Worm (Caenorhabditis elegans) whole organism, young adult: ENCODE measurements around the gene srh-308.

Source experiments
- B0261.1 ChIP-seq: sonication (generic microtip); optimal IDR thresholded peaks from 2 replicates; lab custom pipeline; 2016; ENCODE audit warnings: mild to moderate bottlenecking, missing genetic modification characterization, moderate library complexity, missing compliant biosample characterization
- D2030.7 ChIP-seq: fragments of 200-800 bp; sonication (Bioruptor generic); IDR thresholded peaks from 2 replicates; pipeline ENCODE4 v1.3.6; 2022; ENCODE audit warnings: missing genetic modification reagents, missing genetic modification characterization, missing compliant biosample characterization
- F10E7.11 ChIP-seq: sonication (generic microtip); optimal IDR thresholded peaks from 2 replicates; lab custom pipeline; 2017; ENCODE audit warnings: mild to moderate bottlenecking, missing genetic modification characterization, moderate library complexity, missing compliant biosample characterization
- F22D6.2 ChIP-seq: sonication (generic microtip); optimal IDR thresholded peaks from 2 replicates; lab custom pipeline; 2016; ENCODE audit warnings: mild to moderate bottlenecking, missing genetic modification characterization, missing compliant biosample characterization
- F23B12.7 ChIP-seq: sonication (generic microtip); optimal IDR thresholded peaks from 2 replicates; lab custom pipeline; 2017; ENCODE audit warnings: missing genetic modification characterization, mild to moderate bottlenecking, missing compliant biosample characterization, antibody characterized with exemption, moderate library complexity; ENCODE audit not compliant: insufficient read depth
- F33H1.4 ChIP-seq: fragments of 200-800 bp; sonication (Bioruptor generic); IDR thresholded peaks from 2 replicates; pipeline ENCODE4 v1.3.6; 2022; ENCODE audit warnings: missing genetic modification reagents, missing genetic modification characterization, missing compliant biosample characterization
- F57A8.1 ChIP-seq: fragments of 200-800 bp; sonication (Bioruptor generic); optimal IDR thresholded peaks from 2 replicates; lab custom pipeline; 2018; ENCODE audit warnings: mild to moderate bottlenecking, missing genetic modification characterization, moderate library complexity, missing compliant biosample characterization
- Y79H2A.3 ChIP-seq: fragments of 200-800 bp; sonication (Bioruptor generic); conservative IDR thresholded peaks from 2 replicates; pipeline ENCODE4 v1.3.6; 2022; ENCODE audit warnings: missing genetic modification reagents, missing genetic modification characterization, missing compliant biosample characterization
- attf-3 ChIP-seq: fragments of 200-800 bp; sonication (Bioruptor generic); conservative IDR thresholded peaks from 2 replicates; pipeline ENCODE4 v1.3.6; 2022; ENCODE audit warnings: missing genetic modification reagents, missing genetic modification characterization, missing compliant biosample characterization
- attf-5 ChIP-seq: fragments of 200-800 bp; sonication (Bioruptor generic); optimal IDR thresholded peaks from 2 replicates; lab custom pipeline; 2018; ENCODE audit warnings: mild to moderate bottlenecking, missing genetic modification characterization, missing compliant biosample characterization
- ceh-40 ChIP-seq: fragments of 200-800 bp; sonication (Bioruptor generic); IDR thresholded peaks from 2 replicates; pipeline ENCODE4 v1.3.6; 2022; ENCODE audit warnings: missing genetic modification characterization, missing compliant biosample characterization
- ceh-79 ChIP-seq: sonication (generic microtip); optimal IDR thresholded peaks from 2 replicates; lab custom pipeline; 2017; ENCODE audit warnings: mild to moderate bottlenecking, missing genetic modification characterization, missing compliant biosample characterization
- dpff-1 ChIP-seq: sonication (generic microtip); optimal IDR thresholded peaks from 2 replicates; lab custom pipeline; 2017; ENCODE audit warnings: mild to moderate bottlenecking, missing genetic modification characterization, missing compliant biosample characterization
- ets-4 ChIP-seq: fragments of 200-800 bp; sonication (Bioruptor generic); optimal IDR thresholded peaks from 2 replicates; lab custom pipeline; 2018; ENCODE audit warnings: mild to moderate bottlenecking, missing genetic modification characterization, missing compliant biosample characterization
- gei-17 ChIP-seq: fragments of 200-800 bp; sonication (Bioruptor generic); optimal IDR thresholded peaks from 2 replicates; lab custom pipeline; 2018; ENCODE audit warnings: mild to moderate bottlenecking, missing genetic modification characterization, missing compliant biosample characterization
- him-1 ChIP-seq: sonication (generic microtip); optimal IDR thresholded peaks from 2 replicates; lab custom pipeline; 2016; ENCODE audit warnings: missing genotype, missing genetic modification reagents, missing genetic modification characterization, missing compliant biosample characterization
- lag-1 ChIP-seq: fragments of 200-800 bp; sonication (Bioruptor generic); IDR thresholded peaks from 2 replicates; pipeline ENCODE4 v1.3.6; 2022; ENCODE audit warnings: missing genetic modification reagents, missing genetic modification characterization, missing compliant biosample characterization
- let-526 ChIP-seq: fragments of 200-800 bp; sonication (Bioruptor generic); IDR thresholded peaks from 2 replicates; pipeline ENCODE4 v1.3.6; 2022; ENCODE audit warnings: missing genetic modification reagents, missing genetic modification characterization, missing compliant biosample characterization
- lir-1 ChIP-seq: fragments of 200-800 bp; sonication (Bioruptor generic); conservative IDR thresholded peaks from 2 replicates; pipeline ENCODE4 v1.3.6; 2022; ENCODE audit warnings: missing genetic modification reagents, missing genetic modification characterization, missing compliant biosample characterization
- madf-10 ChIP-seq: sonication (generic microtip); optimal IDR thresholded peaks from 2 replicates; lab custom pipeline; 2016; ENCODE audit warnings: mild to moderate bottlenecking, missing genetic modification characterization, missing compliant biosample characterization
- madf-6 ChIP-seq: fragments of 200-800 bp; sonication (Bioruptor generic); IDR thresholded peaks from 2 replicates; pipeline ENCODE4 v1.3.6; 2022; ENCODE audit warnings: missing genetic modification reagents, missing genetic modification characterization, missing compliant biosample characterization
- nfya-1 ChIP-seq: sonication (generic microtip); optimal IDR thresholded peaks from 2 replicates; lab custom pipeline; 2017; ENCODE audit warnings: antibody characterized with exemption, missing compliant biosample characterization, missing genetic modification characterization, borderline replicate concordance; ENCODE audit not compliant: insufficient read depth
- nfya-2 ChIP-seq: fragments of 200-800 bp; sonication (Bioruptor generic); IDR thresholded peaks from 2 replicates; pipeline ENCODE4 v1.3.6; 2022; ENCODE audit warnings: missing genetic modification reagents, missing genetic modification characterization, missing compliant biosample characterization
- nfyb-1 ChIP-seq: fragments of 200-800 bp; sonication (Bioruptor generic); IDR thresholded peaks from 2 replicates; pipeline ENCODE4 v1.3.6; 2022; ENCODE audit warnings: missing genetic modification reagents, missing genetic modification characterization, missing compliant biosample characterization
- pbrm-1 ChIP-seq: fragments of 200-800 bp; sonication (Bioruptor generic); IDR thresholded peaks from 2 replicates; pipeline ENCODE4 v1.3.6; 2022; ENCODE audit warnings: missing genetic modification reagents, missing genetic modification characterization, missing compliant biosample characterization
- repo-1 ChIP-seq: sonication (generic microtip); optimal IDR thresholded peaks from 2 replicates; lab custom pipeline; 2017; ENCODE audit warnings: mild to moderate bottlenecking, missing genetic modification characterization, missing compliant biosample characterization
- somi-1 ChIP-seq: fragments of 200-800 bp; sonication (Bioruptor generic); optimal IDR thresholded peaks from 2 replicates; lab custom pipeline; 2018; ENCODE audit warnings: mild to moderate bottlenecking, missing genetic modification characterization, missing compliant biosample characterization
- tlf-1 ChIP-seq: fragments of 200-800 bp; sonication (Bioruptor generic); optimal IDR thresholded peaks from 2 replicates; lab custom pipeline; 2018; ENCODE audit warnings: mild to moderate bottlenecking, missing genetic modification characterization, missing compliant biosample characterization
- unc-62 ChIP-seq: fragments of 150-350 bp; optimal IDR thresholded peaks from 2 replicates; lab custom pipeline; 2014; ENCODE audit warnings: missing biosample characterization, missing genetic modification reagents, missing genetic modification characterization
- ztf-25 ChIP-seq: fragments of 200-800 bp; sonication (Bioruptor generic); IDR thresholded peaks from 2 replicates; pipeline ENCODE4 v1.3.6; 2022; ENCODE audit warnings: missing genetic modification reagents, missing genetic modification characterization, missing compliant biosample characterization
- ztf-28 ChIP-seq: fragments of 200-800 bp; sonication (Bioruptor generic); IDR thresholded peaks from 2 replicates; pipeline ENCODE4 v1.3.6; 2022; ENCODE audit warnings: missing genetic modification reagents, missing genetic modification characterization, missing compliant biosample characterization
- ztf-3 ChIP-seq: fragments of 200-800 bp; sonication (Bioruptor generic); optimal IDR thresholded peaks from 2 replicates; lab custom pipeline; 2018; ENCODE audit warnings: mild to moderate bottlenecking, missing genetic modification characterization, missing compliant biosample characterization

The srh-308 gene

DNA sequence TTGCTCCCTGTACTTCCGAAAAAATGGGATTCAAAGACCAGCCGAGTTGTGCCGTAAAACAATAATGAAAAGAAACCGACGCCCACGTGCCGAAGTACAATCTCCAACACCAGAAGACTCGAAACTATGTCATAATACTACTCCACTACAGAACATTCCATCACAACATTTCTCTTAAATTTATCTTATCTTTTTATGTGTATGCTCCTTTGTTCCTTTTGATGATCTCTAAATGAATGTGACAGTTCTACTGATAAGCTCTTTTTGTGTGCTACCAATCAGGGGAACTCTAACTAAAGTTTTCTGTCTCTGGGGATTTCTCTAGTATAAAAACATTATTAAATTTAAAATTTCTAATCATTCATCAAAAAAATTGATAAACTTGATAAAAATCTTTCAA, 30.6 kb downstream of the srh-308 start (continued):
- TF ChIP-seq dpff-1 (tag; lab: Kevin White, UChicago) (no peak), nfyb-1 (GFP tag; lab: Robert Waterston, UW) (0 out of 2 replicates have a peak, but pooled peaks have one; percentile 17)

DNA sequence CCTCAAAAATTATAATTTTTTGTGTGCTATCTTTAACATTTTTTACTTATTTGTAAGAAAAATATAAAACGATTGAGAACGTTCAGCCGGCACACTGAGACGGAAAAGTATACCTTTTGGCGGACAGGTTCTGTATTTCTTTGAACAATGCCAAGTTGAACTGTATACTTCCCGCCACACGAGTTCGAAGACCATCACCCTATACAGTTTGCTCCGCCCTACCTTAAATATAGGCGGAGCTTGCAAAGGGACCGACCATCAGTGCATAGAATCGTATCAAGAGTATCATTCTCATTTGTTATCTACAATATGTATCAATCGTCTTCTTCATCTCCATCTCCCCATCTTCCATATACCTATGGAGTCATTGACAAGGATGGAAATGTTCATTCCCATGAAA, 32.5 kb downstream of the srh-308 start, which contains the start of gene end-1:
TSS of gene end-1 (plus strand) at position 301 of the 400 bp plus-strand sequence.
- TF ChIP-seq F23B12.7 (tag; lab: Kevin White, UChicago) (no peak), lag-1 (GFP tag; lab: Robert Waterston, UW) (no peak)

DNA sequence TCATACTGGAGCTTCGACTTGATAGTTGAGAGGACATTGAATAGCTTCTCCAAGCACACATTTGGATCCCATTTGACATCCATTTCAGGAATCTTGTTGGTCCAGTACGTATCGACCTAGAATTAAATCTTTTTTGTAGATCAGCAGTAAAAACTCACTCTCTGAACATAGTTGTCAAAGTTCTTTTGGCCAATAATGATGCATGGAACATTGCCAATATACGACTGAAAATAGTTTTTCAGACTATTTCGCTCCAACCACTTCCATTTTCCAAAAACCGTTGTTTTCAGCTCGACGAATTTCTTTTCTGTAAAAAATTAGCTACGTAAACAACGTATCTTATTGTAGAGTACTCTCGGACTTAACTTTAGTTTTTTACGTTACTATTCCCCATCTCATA, 35.7 kb downstream of the srh-308 start:
- TF ChIP-seq let-526 (GFP tag; lab: Robert Waterston, UW): no peak
- TF ChIP-seq D2030.7 (GFP tag; lab: Robert Waterston, UW): no peak
- TF ChIP-seq madf-10 (tag; lab: Kevin White, UChicago): no peak
- no peak for TF ChIP-seq madf-6
- no peak for TF ChIP-seq F22D6.2 (tag; lab: Kevin White, UChicago)
- no peak for TF ChIP-seq nfya-2 (GFP tag; lab: Robert Waterston, UW)
- no peak for TF ChIP-seq Y79H2A.3 (GFP tag; lab: Robert Waterston, UW)
- TF ChIP-seq nfya-1 (tag; lab: Kevin White, UChicago): no peak
- TF ChIP-seq repo-1 (tag; lab: Kevin White, UChicago): no peak
- no peak for TF ChIP-seq lir-1 (GFP tag; lab: Robert Waterston, UW)
- TF ChIP-seq nfyb-1 (GFP tag; lab: Robert Waterston, UW): no peak
- TF ChIP-seq him-1 (tag; lab: Kevin White, UChicago): no peak
- TF ChIP-seq ztf-3 (GFP tag; lab: Kevin White, UChicago): no peak

DNA sequence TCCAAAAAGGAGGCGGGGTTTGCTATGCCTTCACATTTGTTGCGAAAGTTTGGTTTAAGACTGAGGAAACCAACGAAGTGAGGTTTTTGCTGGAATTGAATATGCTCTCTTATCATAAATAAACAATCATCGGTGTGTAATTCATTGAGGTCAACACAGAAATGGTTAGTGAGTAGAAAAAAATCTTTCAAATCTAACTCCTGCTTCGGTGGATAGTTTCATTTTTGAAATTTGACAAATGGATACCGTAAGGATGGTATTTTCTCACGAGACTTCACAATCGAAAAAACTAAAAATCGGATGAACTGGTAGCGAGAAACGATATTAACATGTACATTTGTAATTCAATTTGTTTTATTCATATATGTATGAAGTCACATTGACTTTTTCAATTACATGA, 36.6 kb downstream of the srh-308 start, which contains the start of gene eol-1:
TSS of gene eol-1 (minus strand) at position 101 of the 400 bp plus-strand sequence.
- TF ChIP-seq tlf-1 (GFP tag; lab: Kevin White, UChicago): no peak
- TF ChIP-seq somi-1 (GFP tag; lab: Kevin White, UChicago): no peak
- no peak for TF ChIP-seq attf-3
- no peak for TF ChIP-seq ets-4 (GFP tag; lab: Kevin White, UChicago)
- TF ChIP-seq ceh-79 (tag; lab: Kevin White, UChicago): no peak
- no peak for TF ChIP-seq nfya-2 (GFP tag; lab: Robert Waterston, UW)
- no peak for TF ChIP-seq attf-5
- no peak for TF ChIP-seq ztf-28 (GFP tag; lab: Robert Waterston, UW)
- no peak for TF ChIP-seq F57A8.1 (GFP tag; lab: Kevin White, UChicago)
- TF ChIP-seq ztf-3 (GFP tag; lab: Kevin White, UChicago): no peak
- no peak for TF ChIP-seq ceh-40 (GFP tag; lab: Robert Waterston, UW)
- TF ChIP-seq B0261.1 (tag; lab: Kevin White, UChicago): no peak
- no peak for TF ChIP-seq pbrm-1 (GFP tag; lab: Robert Waterston, UW)
- TF ChIP-seq F10E7.11 (tag; lab: Kevin White, UChicago): no peak
- TF ChIP-seq F33H1.4 (GFP tag; lab: Robert Waterston, UW): no peak
- TF ChIP-seq unc-62 (GFP tag; lab: Kevin White, UChicago): no peak
- TF ChIP-seq ztf-25 (GFP tag; lab: Robert Waterston, UW): no peak
- no peak for TF ChIP-seq gei-17 (GFP tag; lab: Kevin White, UChicago)
- TF ChIP-seq, all 124 proteins: peak for 0
